Worm (Caenorhabditis elegans) whole organism, L2 larva: ENCODE measurements around the gene Y47D3B.3.

Experiments
- C34F6.9 ChIP-seq: fragments of 150-350 bp; optimal IDR thresholded peaks from 2 replicates; lab custom pipeline; 2014; ENCODE audit warnings: missing biosample characterization, missing genetic modification characterization
- F13H6.1 ChIP-seq: sonication (generic microtip); optimal IDR thresholded peaks from 2 replicates; lab custom pipeline; 2016; ENCODE audit warnings: missing genetic modification characterization, missing compliant biosample characterization
- R02D3.7 ChIP-seq: fragments of 150-350 bp; optimal IDR thresholded peaks from 2 replicates; lab custom pipeline; 2014; ENCODE audit warnings: missing biosample characterization, missing genetic modification characterization
- alr-1 ChIP-seq: fragments of 150-350 bp; optimal IDR thresholded peaks from 2 replicates; lab custom pipeline; 2014; ENCODE audit warnings: missing biosample characterization, missing genetic modification characterization
- aly-2 ChIP-seq: fragments of 150-350 bp; optimal IDR thresholded peaks from 2 replicates; lab custom pipeline; 2014; ENCODE audit warnings: missing biosample characterization, missing genetic modification characterization
- ama-1 ChIP-seq: fragments of 150-350 bp; optimal IDR thresholded peaks from 2 replicates; lab custom pipeline; 2018; ENCODE audit warnings: inconsistent platforms
- ceh-16 ChIP-seq: fragments of 150-350 bp; optimal IDR thresholded peaks from 2 replicates; lab custom pipeline; 2014; ENCODE audit warnings: missing biosample characterization, missing genetic modification characterization
- crh-2 ChIP-seq: sonication (generic microtip); optimal IDR thresholded peaks from 2 replicates; lab custom pipeline; 2017; ENCODE audit warnings: missing biosample characterization, missing genetic modification characterization
- egl-27 ChIP-seq: sonication (generic microtip); optimal IDR thresholded peaks from 3 replicates; lab custom pipeline; 2017; ENCODE audit warnings: missing biosample characterization, missing genetic modification reagents, missing genetic modification characterization
- elt-1 ChIP-seq: fragments of 150-350 bp; optimal IDR thresholded peaks from 2 replicates; lab custom pipeline; 2014; ENCODE audit warnings: missing biosample characterization, missing genetic modification characterization
- elt-3 ChIP-seq: sonication (generic microtip); optimal IDR thresholded peaks from 2 replicates; lab custom pipeline; 2017; ENCODE audit warnings: missing biosample characterization, missing genetic modification characterization
- fos-1 ChIP-seq: fragments of 150-350 bp; optimal IDR thresholded peaks from 2 replicates; lab custom pipeline; 2014; ENCODE audit warnings: missing biosample characterization, missing genetic modification characterization
- gmeb-1 ChIP-seq: fragments of 150-350 bp; optimal IDR thresholded peaks from 2 replicates; lab custom pipeline; 2014; ENCODE audit warnings: missing biosample characterization, missing genetic modification characterization
- lin-11 ChIP-seq: fragments of 150-350 bp; sonication (generic microtip); optimal IDR thresholded peaks from 2 replicates; lab custom pipeline; 2014; ENCODE audit warnings: missing biosample characterization, missing genetic modification characterization, inconsistent platforms, mixed read lengths
- lin-13 ChIP-seq: fragments of 150-350 bp; optimal IDR thresholded peaks from 2 replicates; lab custom pipeline; 2014; ENCODE audit warnings: missing biosample characterization, missing genetic modification reagents, missing genetic modification characterization
- lin-39 ChIP-seq: fragments of 150-350 bp; optimal IDR thresholded peaks from 2 replicates; lab custom pipeline; 2014; ENCODE audit warnings: missing biosample characterization, missing genetic modification reagents, missing genetic modification characterization
- lsy-2 ChIP-seq, 2 experiments: fragments of 150-350 bp in 1 of 2; sonication (generic microtip) in 1 of 2; optimal IDR thresholded peaks; 2 replicates each; lab custom pipeline; 2014 to 2017; ENCODE audit warnings: missing biosample characterization in 2 of 2, missing genetic modification characterization in 2 of 2
- mab-5 ChIP-seq: fragments of 150-350 bp; optimal IDR thresholded peaks from 2 replicates; lab custom pipeline; 2014; ENCODE audit warnings: missing biosample characterization, missing genetic modification characterization
- mbf-1 ChIP-seq: sonication (generic microtip); optimal IDR thresholded peaks from 2 replicates; lab custom pipeline; 2017; ENCODE audit warnings: missing biosample characterization, missing genetic modification characterization
- nhr-10 ChIP-seq: sonication (generic microtip); optimal IDR thresholded peaks from 2 replicates; lab custom pipeline; 2017; ENCODE audit warnings: missing biosample characterization, missing genetic modification characterization
- nhr-11 ChIP-seq: fragments of 150-350 bp; optimal IDR thresholded peaks from 2 replicates; lab custom pipeline; 2014; ENCODE audit warnings: missing biosample characterization, missing genetic modification characterization
- nhr-12 ChIP-seq: fragments of 150-350 bp; optimal IDR thresholded peaks from 2 replicates; lab custom pipeline; 2014; ENCODE audit warnings: missing biosample characterization, missing genetic modification characterization
- nhr-129 ChIP-seq: fragments of 150-350 bp; optimal IDR thresholded peaks from 2 replicates; lab custom pipeline; 2014; ENCODE audit warnings: missing biosample characterization, missing genetic modification characterization
- nhr-21 ChIP-seq: fragments of 150-350 bp; optimal IDR thresholded peaks from 2 replicates; lab custom pipeline; 2014; ENCODE audit warnings: missing biosample characterization, missing genetic modification characterization
- nhr-237 ChIP-seq: fragments of 150-350 bp; optimal IDR thresholded peaks from 2 replicates; lab custom pipeline; 2014; ENCODE audit warnings: missing biosample characterization, missing genetic modification characterization
- nhr-25 ChIP-seq: fragments of 150-350 bp; sonication (generic microtip); optimal IDR thresholded peaks from 3 replicates; lab custom pipeline; 2014; ENCODE audit warnings: missing biosample characterization, missing genetic modification characterization
- nhr-77 ChIP-seq: fragments of 150-350 bp; optimal IDR thresholded peaks from 2 replicates; lab custom pipeline; 2014; ENCODE audit warnings: missing biosample characterization, missing genetic modification characterization
- peb-1 ChIP-seq: fragments of 150-350 bp; optimal IDR thresholded peaks from 2 replicates; lab custom pipeline; 2014; ENCODE audit warnings: missing biosample characterization, missing genetic modification characterization
- sem-4 ChIP-seq: fragments of 150-350 bp; optimal IDR thresholded peaks from 2 replicates; lab custom pipeline; 2014; ENCODE audit warnings: missing biosample characterization, missing genetic modification reagents, missing genetic modification characterization
- skn-1 ChIP-seq: sonication (generic microtip); optimal IDR thresholded peaks from 2 replicates; lab custom pipeline; 2017; ENCODE audit warnings: missing biosample characterization, missing genetic modification characterization
- sma-3 ChIP-seq: sonication (generic microtip); optimal IDR thresholded peaks from 2 replicates; lab custom pipeline; 2016; ENCODE audit warnings: missing genetic modification reagents, missing genetic modification characterization, missing compliant biosample characterization
- sma-9 ChIP-seq, 2 experiments: fragments of 150-350 bp in 1 of 2; sonication (generic microtip) in 1 of 2; optimal IDR thresholded peaks; 2 replicates each; lab custom pipeline; 2014 to 2016; ENCODE audit warnings: missing genetic modification characterization in 2 of 2, mild to moderate bottlenecking in 1 of 2, missing biosample characterization in 1 of 2, missing compliant biosample characterization in 1 of 2, missing genetic modification reagents in 1 of 2, moderate library complexity in 1 of 2
- snpc-4 ChIP-seq: fragments of 150-350 bp; optimal IDR thresholded peaks from 2 replicates; lab custom pipeline; 2014; ENCODE audit warnings: missing biosample characterization, missing genetic modification characterization
- unc-39 ChIP-seq: fragments of 150-350 bp; optimal IDR thresholded peaks from 2 replicates; lab custom pipeline; 2014; ENCODE audit warnings: missing biosample characterization, missing genetic modification characterization
- unc-55 ChIP-seq: fragments of 150-350 bp; sonication (generic microtip); optimal IDR thresholded peaks from 3 replicates; lab custom pipeline; 2014; ENCODE audit warnings: missing biosample characterization, missing genetic modification reagents, missing genetic modification characterization
- unc-62 ChIP-seq: fragments of 150-350 bp; optimal IDR thresholded peaks from 2 replicates; lab custom pipeline; 2014; ENCODE audit warnings: missing biosample characterization, missing genetic modification reagents, missing genetic modification characterization
- zag-1 ChIP-seq: fragments of 150-350 bp; optimal IDR thresholded peaks from 2 replicates; lab custom pipeline; 2014; ENCODE audit warnings: missing biosample characterization, missing genetic modification characterization
- ztf-1 ChIP-seq: fragments of 200-800 bp; sonication (Bioruptor generic); conservative IDR thresholded peaks from 2 replicates; pipeline ENCODE4 v1.3.6; 2022; ENCODE audit warnings: missing genetic modification characterization, missing compliant biosample characterization
- ztf-11 ChIP-seq: sonication (generic microtip); optimal IDR thresholded peaks from 2 replicates; lab custom pipeline; 2017; ENCODE audit warnings: missing biosample characterization, missing genetic modification characterization
- ztf-4 ChIP-seq: fragments of 150-350 bp; optimal IDR thresholded peaks from 2 replicates; lab custom pipeline; 2014; ENCODE audit warnings: missing biosample characterization, missing genetic modification characterization

The Y47D3B.3 gene

ce11 chrIII:11353499-11353898, 44.1 kb upstream of the Y47D3B.3 start:
- TF ChIP-seq lsy-2 (tag; optimal IDR thresholded peaks at IDR 0.05; lab: Kevin White, UChicago) (peak in 1 of 2 experiments; percentile 22), crh-2 (tag; lab: Kevin White, UChicago) (peak; percentile 28), nhr-77 (tag; lab: Kevin White, UChicago) (no peak), nhr-12 (tag; lab: Kevin White, UChicago) (no peak), gmeb-1 (tag; lab: Kevin White, UChicago) (no peak), ztf-11 (tag; lab: Kevin White, UChicago) (no peak), peb-1 (no peak), lin-11 (tag; lab: Kevin White, UChicago) (no peak), aly-2 (no peak), fos-1 (tag; lab: Kevin White, UChicago) (peak; percentile 25), unc-62 (GFP tag; lab: Kevin White, UChicago) (no peak), elt-3 (tag; lab: Kevin White, UChicago) (no peak), unc-39 (tag; lab: Kevin White, UChicago) (no peak), ztf-4 (tag; lab: Kevin White, UChicago) (no peak), elt-1 (tag; lab: Kevin White, UChicago) (no peak), ceh-16 (tag; lab: Kevin White, UChicago) (no peak), egl-27 (tag; lab: Kevin White, UChicago) (no peak), sma-9 (GFP tag; optimal IDR thresholded peaks at IDR 0.05; lab: Kevin White, UChicago) (peak; percentile 7), sma-9 (tag; optimal IDR thresholded peaks at IDR 0.05; lab: Kevin White, UChicago) (no peak), mab-5 (no peak), ztf-1 (GFP tag; lab: Robert Waterston, UW) (no peak), nhr-21 (tag; lab: Kevin White, UChicago) (no peak), snpc-4 (tag; lab: Kevin White, UChicago) (no peak), zag-1 (tag; lab: Kevin White, UChicago) (no peak), ama-1 (lab: Kevin White, UChicago) (no peak), alr-1 (tag; lab: Kevin White, UChicago) (no peak), nhr-129 (tag; lab: Kevin White, UChicago) (peak; percentile 63), lin-39 (tag; lab: Kevin White, UChicago) (no peak), C34F6.9 (peak; percentile 42), nhr-10 (tag; lab: Kevin White, UChicago) (no peak), nhr-25 (tag; lab: Kevin White, UChicago) (no peak), R02D3.7 (tag; lab: Kevin White, UChicago) (no peak), unc-55 (GFP tag; lab: Kevin White, UChicago) (no peak), sem-4 (tag; lab: Kevin White, UChicago) (peak; percentile 33), nhr-237 (tag; lab: Kevin White, UChicago) (no peak)

DNA sequence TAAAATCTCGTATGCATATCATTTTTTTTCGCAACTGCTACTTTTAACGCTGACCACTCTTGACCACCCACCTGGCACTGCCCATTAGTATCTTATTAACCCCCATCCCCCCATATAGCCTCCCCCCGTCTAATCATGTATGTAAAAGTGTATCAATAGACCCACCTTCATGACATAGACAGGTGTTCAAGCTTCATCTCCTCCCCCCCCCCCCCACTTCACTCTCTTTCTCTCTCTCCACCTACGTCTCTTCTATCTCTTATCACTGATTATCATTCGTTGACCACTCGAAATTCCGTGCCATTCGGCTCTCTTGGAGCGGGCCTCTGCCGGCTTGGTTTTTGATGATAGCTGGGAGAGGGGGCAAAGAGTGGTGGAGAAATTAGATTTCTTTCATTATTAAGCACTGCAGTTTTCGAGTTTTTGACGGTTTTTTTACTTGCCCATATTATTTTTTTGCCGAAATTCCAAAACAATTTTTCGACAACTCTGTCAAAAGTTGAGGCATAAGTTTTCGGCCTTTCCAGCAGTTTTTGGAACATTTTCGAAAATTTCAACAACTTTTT, 41.8 kb upstream of the Y47D3B.3 start:
- no peak for TF ChIP-seq mbf-1 (tag; lab: Kevin White, UChicago)
- no peak for TF ChIP-seq nhr-25 (tag; lab: Kevin White, UChicago)
- TF ChIP-seq ztf-4 (tag; lab: Kevin White, UChicago) = no peak
- TF ChIP-seq sma-9 (GFP tag; optimal IDR thresholded peaks at IDR 0.05; lab: Kevin White, UChicago) = no peak
- no peak for TF ChIP-seq sma-9 (tag; optimal IDR thresholded peaks at IDR 0.05; lab: Kevin White, UChicago)
- TF ChIP-seq sma-3 = no peak
- TF ChIP-seq ama-1 (lab: Kevin White, UChicago) = no peak
- no peak for TF ChIP-seq lin-11 (tag; lab: Kevin White, UChicago)
- no peak for TF ChIP-seq skn-1

- TF ChIP-seq lin-13 (no peak), fos-1 (tag; lab: Kevin White, UChicago) (peak; percentile 24), F13H6.1 (peak; percentile 3), gmeb-1 (tag; lab: Kevin White, UChicago) (peak; percentile 30), nhr-11 (no peak), nhr-237 (tag; lab: Kevin White, UChicago) (no peak), sma-9 (GFP tag; optimal IDR thresholded peaks at IDR 0.05; lab: Kevin White, UChicago) (peak; percentile 13), sma-9 (tag; optimal IDR thresholded peaks at IDR 0.05; lab: Kevin White, UChicago) (no peak), crh-2 (tag; lab: Kevin White, UChicago) (peak; percentile 30), egl-27 (tag; lab: Kevin White, UChicago) (no peak)
Observed at ce11 chrIII:11357418-11357817, 40.2 kb upstream of the Y47D3B.3 start.
